Worm (Caenorhabditis elegans) whole organism, L1 larva: ENCODE data around the gene C09E7.10.

Experiments used
- blmp-1 ChIP-seq: fragments of 150-350 bp; optimal IDR thresholded peaks from 2 replicates; lab custom pipeline; 2014; ENCODE audit warnings: missing biosample characterization, missing genetic modification characterization
- ceh-90 ChIP-seq: sonication (generic microtip); optimal IDR thresholded peaks from 2 replicates; lab custom pipeline; 2016; ENCODE audit warnings: missing genetic modification characterization, missing compliant biosample characterization
- mab-9 ChIP-seq: fragments of 200-800 bp; sonication (Bioruptor generic); IDR thresholded peaks from 2 replicates; pipeline ENCODE4 v1.3.6; 2022; ENCODE audit warnings: missing genetic modification reagents, missing genetic modification characterization, missing compliant biosample characterization
- nhr-28 ChIP-seq: fragments of 150-350 bp; optimal IDR thresholded peaks from 2 replicates; lab custom pipeline; 2014; ENCODE audit warnings: missing biosample characterization, missing genetic modification characterization
- nhr-71 ChIP-seq: sonication (generic microtip); optimal IDR thresholded peaks from 2 replicates; lab custom pipeline; 2016; ENCODE audit warnings: mild to moderate bottlenecking, missing genetic modification characterization, moderate library complexity, missing compliant biosample characterization
- snpc-4 ChIP-seq: fragments of 150-350 bp; optimal IDR thresholded peaks from 2 replicates; lab custom pipeline; 2014; ENCODE audit warnings: missing biosample characterization, missing genetic modification characterization
- tbx-2 ChIP-seq: sonication (generic microtip); optimal IDR thresholded peaks from 2 replicates; lab custom pipeline; 2016; ENCODE audit warnings: missing genetic modification characterization, missing compliant biosample characterization
- unc-98 ChIP-seq: fragments of 200-800 bp; sonication (Bioruptor generic); IDR thresholded peaks from 2 replicates; pipeline ENCODE4 v1.3.6; 2022; ENCODE audit warnings: missing genetic modification characterization, missing compliant biosample characterization
- zag-1 ChIP-seq: fragments of 150-350 bp; optimal IDR thresholded peaks from 2 replicates; lab custom pipeline; 2014; ENCODE audit warnings: missing biosample characterization, missing genetic modification characterization
- ztf-4 ChIP-seq: fragments of 150-350 bp; optimal IDR thresholded peaks from 2 replicates; lab custom pipeline; 2014; ENCODE audit warnings: missing biosample characterization, missing genetic modification characterization

- TF ChIP-seq snpc-4 (tag; lab: Kevin White, UChicago) (no peak), blmp-1 (tag; lab: Kevin White, UChicago) (no peak), unc-98 (GFP tag; lab: Robert Waterston, UW) (no peak), mab-9 (GFP tag; lab: Robert Waterston, UW) (no peak), tbx-2 (tag; lab: Kevin White, UChicago) (no peak), nhr-71 (tag; lab: Kevin White, UChicago) (no peak), ceh-90 (tag; lab: Kevin White, UChicago) (no peak), nhr-28 (tag; lab: Kevin White, UChicago) (no peak), zag-1 (no peak), ztf-4 (tag; lab: Kevin White, UChicago) (no peak)
These were observed 27.0 kb downstream of the C09E7.10 start, which contains the start of gene srb-11 for ce11 chrIII:6492807-6493206.
